Fruit fly (Drosophila melanogaster) whole organism, embryonic: ENCODE data around the gene Uba5.
A peak's percentile ranks its signal among the peaks of the same experiment; 100 is the strongest.

Experiments
- Atf-2 ChIP-seq: fragments of 200-800 bp; sonication (Bioruptor generic); optimal IDR thresholded peaks from 2 replicates; lab custom pipeline; 2016; ENCODE audit warnings: missing biosample characterization, missing genetic modification characterization
- Bgb ChIP-seq: fragments of 200-800 bp; sonication (Bioruptor generic); IDR thresholded peaks from 2 replicates; pipeline ENCODE4 v1.3.6; 2022; ENCODE audit warnings: missing biosample characterization, missing genetic modification characterization; ENCODE audit not compliant: partially characterized antibody
- BtbVII ChIP-seq: fragments of 200-800 bp; sonication (Bioruptor generic); optimal IDR thresholded peaks from 3 replicates; lab custom pipeline; 2017; ENCODE audit warnings: missing biosample characterization, mild to moderate bottlenecking, missing genetic modification characterization
- CG10209 ChIP-seq: fragments of 200-800 bp; sonication (Bioruptor generic); optimal IDR thresholded peaks from 3 replicates; lab custom pipeline; 2017; ENCODE audit warnings: missing biosample characterization, mild to moderate bottlenecking, missing genetic modification characterization, missing genetic modification reagents
- CG10321 ChIP-seq: fragments of 200-800 bp; sonication (Bioruptor generic); IDR thresholded peaks from 2 replicates; pipeline ENCODE4 v1.3.6; 2022; ENCODE audit warnings: missing biosample characterization, missing genetic modification characterization
- CG12942 ChIP-seq: fragments of 200-800 bp; sonication (Bioruptor generic); optimal IDR thresholded peaks from 3 replicates; lab custom pipeline; 2016; ENCODE audit warnings: missing biosample characterization, missing genetic modification characterization
- CG13424 ChIP-seq: fragments of 200-800 bp; sonication (Bioruptor generic); optimal IDR thresholded peaks from 2 replicates; lab custom pipeline; 2019; ENCODE audit warnings: missing biosample characterization, mild to moderate bottlenecking, missing genetic modification characterization, moderate library complexity
- CG1529 ChIP-seq: fragments of 200-800 bp; sonication (Bioruptor generic); optimal IDR thresholded peaks from 3 replicates; lab custom pipeline; 2018; ENCODE audit warnings: missing biosample characterization, missing genetic modification characterization
- CG2889 ChIP-seq: fragments of 200-800 bp; sonication (Bioruptor generic); IDR thresholded peaks from 3 replicates; pipeline ENCODE4 v1.3.6; 2022; ENCODE audit warnings: missing biosample characterization, missing genetic modification characterization
- CG31388 ChIP-seq: fragments of 200-800 bp; sonication (Bioruptor generic); optimal IDR thresholded peaks from 2 replicates; lab custom pipeline; 2016; ENCODE audit warnings: missing biosample characterization, missing genetic modification characterization
- CG34422 ChIP-seq: fragments of 200-800 bp; sonication (Bioruptor generic); IDR thresholded peaks from 3 replicates; pipeline ENCODE4 v1.3.6; 2022; ENCODE audit warnings: missing biosample characterization, missing genetic modification characterization
- CG4424 ChIP-seq: fragments of 200-800 bp; sonication (Bioruptor generic); optimal IDR thresholded peaks from 3 replicates; lab custom pipeline; 2016; ENCODE audit warnings: missing biosample characterization, missing genetic modification characterization
- CG9215 ChIP-seq: fragments of 200-800 bp; sonication (Bioruptor generic); IDR thresholded peaks from 2 replicates; pipeline ENCODE4 v1.3.6; 2022; ENCODE audit warnings: missing biosample characterization, missing genetic modification characterization
- Dfd ChIP-seq, 2 experiments: fragments of >200 bp; optimal IDR thresholded peaks; 2 replicates each; lab custom pipeline; 2017; ENCODE audit warnings: missing biosample characterization in 2 of 2, missing genetic modification characterization in 2 of 2
- E2f2 ChIP-seq: fragments of 200-800 bp; sonication (Bioruptor generic); IDR thresholded peaks from 2 replicates; pipeline ENCODE4 v1.3.6; 2022; ENCODE audit warnings: missing biosample characterization, missing genetic modification characterization
- ERR ChIP-seq: fragments of 200-800 bp; sonication (Bioruptor generic); optimal IDR thresholded peaks from 2 replicates; lab custom pipeline; 2016; ENCODE audit warnings: missing biosample characterization, missing genetic modification characterization
- Eip74EF ChIP-seq, 2 experiments: fragments of 200-800 bp in 1 of 2; fragments of >200 bp in 1 of 2; sonication (Bioruptor generic) in 1 of 2; optimal IDR thresholded peaks; 2 replicates each; lab custom pipeline; 2017 to 2019; ENCODE audit warnings: missing biosample characterization in 2 of 2, missing genetic modification characterization in 2 of 2, mild to moderate bottlenecking in 1 of 2, moderate library complexity in 1 of 2
- Ets65A ChIP-seq: fragments of 200-800 bp; sonication (Bioruptor generic); peaks from one replicate; lab custom pipeline; 2016; ENCODE audit warnings: missing biosample characterization, missing genetic modification characterization
- Fer2 ChIP-seq: fragments of 200-800 bp; sonication (Bioruptor generic); optimal IDR thresholded peaks from 2 replicates; lab custom pipeline; 2018; ENCODE audit warnings: missing biosample characterization, mild to moderate bottlenecking, missing genetic modification characterization, moderate library complexity
- HLH54F ChIP-seq: fragments of 200-800 bp; sonication (Bioruptor generic); optimal IDR thresholded peaks from 3 replicates; lab custom pipeline; 2016; ENCODE audit warnings: missing biosample characterization, missing genetic modification characterization
- MTF-1 ChIP-seq: fragments of 200-800 bp; sonication (Bioruptor generic); optimal IDR thresholded peaks from 2 replicates; lab custom pipeline; 2018; ENCODE audit warnings: missing biosample characterization, mild to moderate bottlenecking, missing genetic modification characterization, borderline replicate concordance
- NK7.1 ChIP-seq: fragments of 200-800 bp; sonication (Bioruptor generic); optimal IDR thresholded peaks from 3 replicates; lab custom pipeline; 2016; ENCODE audit warnings: missing biosample characterization, missing genetic modification characterization
- Optix ChIP-seq: fragments of 200-800 bp; sonication (Bioruptor generic); IDR thresholded peaks from 3 replicates; pipeline ENCODE4 v1.3.6; 2022; ENCODE audit warnings: missing biosample characterization, missing genetic modification characterization
- Poxn ChIP-seq: fragments of 200-800 bp; sonication (Bioruptor generic); IDR thresholded peaks from 2 replicates; pipeline ENCODE4 v1.3.6; 2022; ENCODE audit warnings: missing biosample characterization, missing genetic modification characterization
- Ptx1 ChIP-seq: fragments of 200-800 bp; sonication (Bioruptor generic); IDR thresholded peaks from 2 replicates; pipeline ENCODE4 v1.3.6; 2022; ENCODE audit warnings: missing biosample characterization, missing genetic modification characterization
- Trl ChIP-seq, 3 experiments: fragments of >200 bp in 2 of 3; fragments of 200-800 bp in 1 of 3; sonication (Bioruptor generic) in 1 of 3; optimal IDR thresholded peaks; 2 replicates in 1 of 3; 3 replicates in 2 of 3; lab custom pipeline; 2016 to 2017; ENCODE audit warnings: missing biosample characterization in 1 of 3, missing genetic modification characterization in 1 of 3
- Usf ChIP-seq: fragments of 200-800 bp; sonication (Bioruptor generic); optimal IDR thresholded peaks from 2 replicates; lab custom pipeline; 2017; ENCODE audit warnings: missing genotype, missing biosample characterization, missing genetic modification characterization
- ac ChIP-seq: fragments of 200-800 bp; sonication (Bioruptor generic); optimal IDR thresholded peaks from 3 replicates; lab custom pipeline; 2017; ENCODE audit warnings: missing biosample characterization, mild to moderate bottlenecking, missing genetic modification characterization
- ato ChIP-seq: fragments of 200-800 bp; sonication (Bioruptor generic); IDR thresholded peaks from 2 replicates; pipeline ENCODE4 v1.3.6; 2022; ENCODE audit warnings: missing biosample characterization, missing genetic modification characterization; ENCODE audit not compliant: partially characterized antibody
- bigmax ChIP-seq: fragments of 200-800 bp; sonication (Bioruptor generic); optimal IDR thresholded peaks from 2 replicates; lab custom pipeline; 2018; ENCODE audit warnings: missing biosample characterization, mild to moderate bottlenecking, missing genetic modification characterization
- bsh ChIP-seq, 2 experiments: fragments of 200-800 bp; sonication (Bioruptor generic); optimal IDR thresholded peaks; 2 replicates each; lab custom pipeline; 2017 to 2018; ENCODE audit warnings: mild to moderate bottlenecking in 2 of 2, missing biosample characterization in 2 of 2, missing genetic modification characterization in 2 of 2, moderate library complexity in 1 of 2
- chn ChIP-seq: fragments of 200-800 bp; sonication (Bioruptor generic); optimal IDR thresholded peaks from 2 replicates; lab custom pipeline; 2016; ENCODE audit warnings: missing biosample characterization, missing genetic modification characterization
- crp ChIP-seq, 2 experiments: fragments of 200-800 bp; sonication (Bioruptor generic); optimal IDR thresholded peaks; 2 replicates in 1 of 2; 3 replicates in 1 of 2; lab custom pipeline; 2017; ENCODE audit warnings: missing biosample characterization in 2 of 2, missing genetic modification characterization in 2 of 2, mild to moderate bottlenecking in 1 of 2, moderate library complexity in 1 of 2
- cwo ChIP-seq: fragments of 200-800 bp; sonication (Bioruptor generic); optimal IDR thresholded peaks from 3 replicates; lab custom pipeline; 2017; ENCODE audit warnings: missing biosample characterization, missing genetic modification characterization, mild to moderate bottlenecking, moderate library complexity, missing genetic modification reagents
- disco-r ChIP-seq: fragments of 200-800 bp; sonication (Bioruptor generic); optimal IDR thresholded peaks from 2 replicates; lab custom pipeline; 2016; ENCODE audit warnings: missing biosample characterization, missing genetic modification characterization
- gcm ChIP-seq: fragments of 200-800 bp; sonication (Bioruptor generic); optimal IDR thresholded peaks from 2 replicates; lab custom pipeline; 2019; ENCODE audit warnings: missing biosample characterization, mild to moderate bottlenecking, missing genetic modification characterization, moderate library complexity
- ind ChIP-seq: fragments of 200-800 bp; sonication (Bioruptor generic); optimal IDR thresholded peaks from 3 replicates; lab custom pipeline; 2016; ENCODE audit warnings: missing biosample characterization, missing genetic modification characterization
- jigr1 ChIP-seq: fragments of 200-800 bp; sonication (Bioruptor generic); IDR thresholded peaks from 3 replicates; pipeline ENCODE4 v1.3.6; 2022; ENCODE audit warnings: missing biosample characterization, missing genetic modification characterization
- luna ChIP-seq: fragments of 200-800 bp; sonication (Bioruptor generic); optimal IDR thresholded peaks from 2 replicates; lab custom pipeline; 2016; ENCODE audit warnings: missing biosample characterization, missing genetic modification characterization
- pho ChIP-seq: fragments of 200-800 bp; sonication (Bioruptor generic); optimal IDR thresholded peaks from 2 replicates; lab custom pipeline; 2016; ENCODE audit warnings: missing biosample characterization, missing genetic modification characterization
- rib ChIP-seq: fragments of 200-800 bp; sonication (Bioruptor generic); IDR thresholded peaks from 2 replicates; pipeline ENCODE4 v1.3.6; 2022; ENCODE audit warnings: missing biosample characterization, missing genetic modification characterization
- row ChIP-seq: fragments of 200-800 bp; sonication (Bioruptor generic); IDR thresholded peaks from 3 replicates; pipeline ENCODE4 v1.3.6; 2022; ENCODE audit warnings: missing biosample characterization, missing genetic modification characterization
- sd ChIP-seq: fragments of 200-800 bp; sonication (Bioruptor generic); optimal IDR thresholded peaks from 3 replicates; lab custom pipeline; 2018; ENCODE audit warnings: missing biosample characterization, mild to moderate bottlenecking, missing genetic modification characterization, moderate library complexity
- sens-2 ChIP-seq: fragments of 200-800 bp; sonication (Bioruptor generic); IDR thresholded peaks from 2 replicates; pipeline ENCODE4 v1.3.6; 2022; ENCODE audit warnings: missing biosample characterization, missing genetic modification characterization
- tap ChIP-seq: fragments of 200-800 bp; optimal IDR thresholded peaks from 3 replicates; lab custom pipeline; 2019; ENCODE audit warnings: missing biosample characterization, mild to moderate bottlenecking, missing genetic modification characterization, moderate library complexity
- tup ChIP-seq: fragments of 200-800 bp; sonication (Bioruptor generic); optimal IDR thresholded peaks from 2 replicates; lab custom pipeline; 2016; ENCODE audit warnings: missing biosample characterization, mild to moderate bottlenecking, missing genetic modification characterization, moderate library complexity
- tx ChIP-seq: fragments of 200-800 bp; sonication (Bioruptor generic); optimal IDR thresholded peaks from 2 replicates; lab custom pipeline; 2016; ENCODE audit warnings: missing biosample characterization, missing genetic modification characterization
- vvl ChIP-seq: fragments of 200-800 bp; sonication (Bioruptor generic); IDR thresholded peaks from 2 replicates; pipeline ENCODE4 v1.3.6; 2022; ENCODE audit warnings: missing biosample characterization, missing genetic modification characterization
- zfh2 ChIP-seq: fragments of 200-800 bp; sonication (Bioruptor generic); optimal IDR thresholded peaks from 2 replicates; lab custom pipeline; 2016; ENCODE audit warnings: missing biosample characterization, missing genetic modification characterization

Gene Uba5

DNA sequence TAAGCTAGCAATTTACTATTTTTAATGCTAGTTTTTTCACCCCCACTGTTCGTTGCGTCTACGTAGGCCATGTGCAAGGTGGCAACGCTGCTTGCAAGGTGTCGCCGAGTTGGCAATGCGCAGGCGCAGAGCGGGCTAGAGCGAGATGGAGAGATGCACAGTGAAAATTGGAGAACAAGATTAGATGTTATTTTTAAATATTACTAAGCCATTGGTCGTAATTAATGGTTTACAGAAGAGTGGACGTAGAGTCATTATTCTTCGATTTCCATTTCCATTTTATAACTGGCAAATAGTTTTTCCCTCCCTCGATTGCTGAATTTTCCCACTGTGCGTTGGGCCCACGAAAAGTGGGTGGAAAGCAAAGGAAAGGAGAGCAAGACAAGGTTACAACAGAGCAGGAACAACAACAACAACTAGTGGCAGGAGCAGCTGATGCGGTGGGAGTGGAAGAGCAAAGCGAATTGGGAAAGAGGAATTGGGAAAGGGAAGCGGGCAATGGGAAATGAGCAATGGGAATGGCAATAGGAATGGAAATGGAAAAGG is 30.4 kb upstream of the Uba5 start (continued):
- TF ChIP-seq bsh (GFP tag; optimal IDR thresholded peaks at IDR 0.05; lab: Kevin White, UChicago): peak; percentile 68 to 76
- peak; percentile 95 for TF ChIP-seq Ets65A (GFP tag; lab: Kevin White, UChicago)
- TF ChIP-seq ERR (GFP tag; lab: Kevin White, UChicago): peak; percentile 55
- peak; percentile 95 for TF ChIP-seq vvl (GFP tag; lab: Robert Waterston, UW)
- TF ChIP-seq ind (GFP tag; lab: Kevin White, UChicago): peak; percentile 71
- peak; percentile 47 for TF ChIP-seq tap
- TF ChIP-seq Fer2 (tag; lab: Kevin White, UChicago): no peak
- peak; percentile 63 for TF ChIP-seq CG4424 (GFP tag; lab: Kevin White, UChicago)
- TF ChIP-seq jigr1 (GFP tag; lab: Robert Waterston, UW): peak; percentile 63; the same call in 2 of the 3 replicates
- TF ChIP-seq row (GFP tag; lab: Robert Waterston, UW): peak; percentile 87
- peak; percentile 59 for TF ChIP-seq gcm
- TF ChIP-seq cwo (GFP tag; lab: Kevin White, UChicago): peak; percentile 78
- TF ChIP-seq MTF-1 (GFP tag; lab: Kevin White, UChicago): no peak
- peak; percentile 59 for TF ChIP-seq HLH54F
- no peak for TF ChIP-seq Poxn
- TF ChIP-seq pho (GFP tag; lab: Kevin White, UChicago): peak; percentile 55
- no peak for TF ChIP-seq CG31388 (GFP tag; lab: Kevin White, UChicago)
- peak; percentile 35 for TF ChIP-seq CG1529 (GFP tag; lab: Kevin White, UChicago)
- TF ChIP-seq CG10321 (GFP tag; lab: Robert Waterston, UW): peak; percentile 65; the same call in 1 of the 2 replicates
- peak; percentile 37 for TF ChIP-seq zfh2
- peak in 1 of 2 experiments; percentile 46 for TF ChIP-seq crp (GFP tag; optimal IDR thresholded peaks at IDR 0.05; lab: Kevin White, UChicago)
- TF ChIP-seq CG13424 (tag; lab: Kevin White, UChicago): peak; percentile 69
- no peak for TF ChIP-seq bigmax (GFP tag; lab: Kevin White, UChicago)
- TF ChIP-seq sd: peak; percentile 32
- TF ChIP-seq BtbVII (GFP tag; lab: Kevin White, UChicago): peak; percentile 64
- peak; percentile 65 for TF ChIP-seq CG9215 (GFP tag; lab: Robert Waterston, UW)
- peak in 1 of 2 experiments; percentile 39 for TF ChIP-seq Eip74EF (GFP tag; optimal IDR thresholded peaks at IDR 0.05; lab: Kevin White, UChicago)
- peak; percentile 88 for TF ChIP-seq Ptx1 (GFP tag; lab: Robert Waterston, UW)
- TF ChIP-seq tx (GFP tag; lab: Kevin White, UChicago): no peak
- peak; percentile 52; the same call in 1 of the 2 replicates for TF ChIP-seq Bgb (GFP tag; lab: Robert Waterston, UW)
- peak; percentile 35 for TF ChIP-seq Atf-2
- no peak for TF ChIP-seq Usf
- TF ChIP-seq CG10209: peak; percentile 66
- TF ChIP-seq tup (GFP tag; lab: Kevin White, UChicago): no peak
- no peak for TF ChIP-seq ato (GFP tag; lab: Robert Waterston, UW)
- TF ChIP-seq NK7.1: peak; percentile 68
- TF ChIP-seq rib (GFP tag; lab: Robert Waterston, UW): peak; percentile 71
- peak; percentile 88 for TF ChIP-seq CG34422
- TF ChIP-seq ac (GFP tag; lab: Kevin White, UChicago): peak; percentile 18
- TF ChIP-seq E2f2 (GFP tag; lab: Robert Waterston, UW): peak; percentile 63; the same call in 1 of the 2 replicates
- peak; percentile 73; the same call in 2 of the 3 replicates for TF ChIP-seq CG2889 (GFP tag; lab: Robert Waterston, UW)
- peak; percentile 19 for TF ChIP-seq luna (GFP tag; lab: Kevin White, UChicago)
- no peak for TF ChIP-seq Trl (optimal IDR thresholded peaks at IDR 0.05; lab: Kevin White, UChicago)
- peak; percentile 88 for TF ChIP-seq Trl (GFP tag; optimal IDR thresholded peaks at IDR 0.05; lab: Kevin White, UChicago)
- TF ChIP-seq disco-r: peak; percentile 62
- peak; percentile 85 for TF ChIP-seq sens-2 (GFP tag; lab: Robert Waterston, UW)
- peak; percentile 83 for TF ChIP-seq chn
- peak; percentile 79 for TF ChIP-seq Optix (GFP tag; lab: Robert Waterston, UW)
- TF ChIP-seq CG12942: peak; percentile 49
- TF ChIP-seq Dfd (GFP tag; optimal IDR thresholded peaks at IDR 0.05; lab: Kevin White, UChicago): no peak
